Worm (Caenorhabditis elegans) whole organism, L2 larva: ENCODE measurements around the gene mltn-9.

Source experiments
- C34F6.9 ChIP-seq: fragments of 150-350 bp; optimal IDR thresholded peaks from 2 replicates; lab custom pipeline; 2014; ENCODE audit warnings: missing biosample characterization, missing genetic modification characterization
- F13H6.1 ChIP-seq: sonication (generic microtip); optimal IDR thresholded peaks from 2 replicates; lab custom pipeline; 2016; ENCODE audit warnings: missing genetic modification characterization, missing compliant biosample characterization
- R02D3.7 ChIP-seq: fragments of 150-350 bp; optimal IDR thresholded peaks from 2 replicates; lab custom pipeline; 2014; ENCODE audit warnings: missing biosample characterization, missing genetic modification characterization
- Y55F3AM.14 ChIP-seq: fragments of 200-800 bp; sonication (Bioruptor generic); optimal IDR thresholded peaks from 2 replicates; lab custom pipeline; 2018; ENCODE audit warnings: mild to moderate bottlenecking, missing genetic modification characterization, missing compliant biosample characterization
- ZK546.5 ChIP-seq: sonication (generic microtip); optimal IDR thresholded peaks from 2 replicates; lab custom pipeline; 2017; ENCODE audit warnings: missing biosample characterization, missing genetic modification characterization
- aly-2 ChIP-seq: fragments of 150-350 bp; optimal IDR thresholded peaks from 2 replicates; lab custom pipeline; 2014; ENCODE audit warnings: missing biosample characterization, missing genetic modification characterization
- blmp-1 ChIP-seq: sonication (generic microtip); optimal IDR thresholded peaks from 2 replicates; lab custom pipeline; 2017; ENCODE audit warnings: missing genetic modification characterization, mild to moderate bottlenecking, missing compliant biosample characterization, antibody characterized with exemption, moderate library complexity; ENCODE audit not compliant: insufficient read depth
- ceh-16 ChIP-seq: fragments of 150-350 bp; optimal IDR thresholded peaks from 2 replicates; lab custom pipeline; 2014; ENCODE audit warnings: missing biosample characterization, missing genetic modification characterization
- ceh-82 ChIP-seq: fragments of 150-350 bp; optimal IDR thresholded peaks from 2 replicates; lab custom pipeline; 2014; ENCODE audit warnings: missing biosample characterization, missing genetic modification characterization
- crh-2 ChIP-seq: sonication (generic microtip); optimal IDR thresholded peaks from 2 replicates; lab custom pipeline; 2017; ENCODE audit warnings: missing biosample characterization, missing genetic modification characterization
- dmd-4 ChIP-seq: sonication (generic microtip); optimal IDR thresholded peaks from 2 replicates; lab custom pipeline; 2017; ENCODE audit warnings: missing biosample characterization, missing genetic modification characterization
- egl-27 ChIP-seq: sonication (generic microtip); optimal IDR thresholded peaks from 3 replicates; lab custom pipeline; 2017; ENCODE audit warnings: missing biosample characterization, missing genetic modification reagents, missing genetic modification characterization
- elt-1 ChIP-seq: fragments of 150-350 bp; optimal IDR thresholded peaks from 2 replicates; lab custom pipeline; 2014; ENCODE audit warnings: missing biosample characterization, missing genetic modification characterization
- fos-1 ChIP-seq: fragments of 150-350 bp; optimal IDR thresholded peaks from 2 replicates; lab custom pipeline; 2014; ENCODE audit warnings: missing biosample characterization, missing genetic modification characterization
- gmeb-1 ChIP-seq: fragments of 150-350 bp; optimal IDR thresholded peaks from 2 replicates; lab custom pipeline; 2014; ENCODE audit warnings: missing biosample characterization, missing genetic modification characterization
- lin-11 ChIP-seq: fragments of 150-350 bp; sonication (generic microtip); optimal IDR thresholded peaks from 2 replicates; lab custom pipeline; 2014; ENCODE audit warnings: missing biosample characterization, missing genetic modification characterization, inconsistent platforms, mixed read lengths
- lin-13 ChIP-seq: fragments of 150-350 bp; optimal IDR thresholded peaks from 2 replicates; lab custom pipeline; 2014; ENCODE audit warnings: missing biosample characterization, missing genetic modification reagents, missing genetic modification characterization
- lin-39 ChIP-seq: fragments of 150-350 bp; optimal IDR thresholded peaks from 2 replicates; lab custom pipeline; 2014; ENCODE audit warnings: missing biosample characterization, missing genetic modification reagents, missing genetic modification characterization
- lsy-2 ChIP-seq, 2 experiments: fragments of 150-350 bp in 1 of 2; sonication (generic microtip) in 1 of 2; optimal IDR thresholded peaks; 2 replicates each; lab custom pipeline; 2014 to 2017; ENCODE audit warnings: missing biosample characterization in 2 of 2, missing genetic modification characterization in 2 of 2
- mab-5 ChIP-seq: fragments of 150-350 bp; optimal IDR thresholded peaks from 2 replicates; lab custom pipeline; 2014; ENCODE audit warnings: missing biosample characterization, missing genetic modification characterization
- mbf-1 ChIP-seq: sonication (generic microtip); optimal IDR thresholded peaks from 2 replicates; lab custom pipeline; 2017; ENCODE audit warnings: missing biosample characterization, missing genetic modification characterization
- mdl-1 ChIP-seq, 2 experiments: fragments of 150-350 bp in 1 of 2; sonication (generic microtip) in 1 of 2; optimal IDR thresholded peaks; 2 replicates each; lab custom pipeline; 2017; ENCODE audit warnings: missing biosample characterization in 2 of 2, missing genetic modification characterization in 2 of 2
- nhr-10 ChIP-seq: sonication (generic microtip); optimal IDR thresholded peaks from 2 replicates; lab custom pipeline; 2017; ENCODE audit warnings: missing biosample characterization, missing genetic modification characterization
- nhr-11 ChIP-seq: fragments of 150-350 bp; optimal IDR thresholded peaks from 2 replicates; lab custom pipeline; 2014; ENCODE audit warnings: missing biosample characterization, missing genetic modification characterization
- nhr-12 ChIP-seq: fragments of 150-350 bp; optimal IDR thresholded peaks from 2 replicates; lab custom pipeline; 2014; ENCODE audit warnings: missing biosample characterization, missing genetic modification characterization
- nhr-129 ChIP-seq: fragments of 150-350 bp; optimal IDR thresholded peaks from 2 replicates; lab custom pipeline; 2014; ENCODE audit warnings: missing biosample characterization, missing genetic modification characterization
- nhr-21 ChIP-seq: fragments of 150-350 bp; optimal IDR thresholded peaks from 2 replicates; lab custom pipeline; 2014; ENCODE audit warnings: missing biosample characterization, missing genetic modification characterization
- nhr-25 ChIP-seq: fragments of 150-350 bp; sonication (generic microtip); optimal IDR thresholded peaks from 3 replicates; lab custom pipeline; 2014; ENCODE audit warnings: missing biosample characterization, missing genetic modification characterization
- nhr-77 ChIP-seq: fragments of 150-350 bp; optimal IDR thresholded peaks from 2 replicates; lab custom pipeline; 2014; ENCODE audit warnings: missing biosample characterization, missing genetic modification characterization
- peb-1 ChIP-seq: fragments of 150-350 bp; optimal IDR thresholded peaks from 2 replicates; lab custom pipeline; 2014; ENCODE audit warnings: missing biosample characterization, missing genetic modification characterization
- sem-4 ChIP-seq: fragments of 150-350 bp; optimal IDR thresholded peaks from 2 replicates; lab custom pipeline; 2014; ENCODE audit warnings: missing biosample characterization, missing genetic modification reagents, missing genetic modification characterization
- sma-3 ChIP-seq: sonication (generic microtip); optimal IDR thresholded peaks from 2 replicates; lab custom pipeline; 2016; ENCODE audit warnings: missing genetic modification reagents, missing genetic modification characterization, missing compliant biosample characterization
- sma-9 ChIP-seq, 2 experiments: fragments of 150-350 bp in 1 of 2; sonication (generic microtip) in 1 of 2; optimal IDR thresholded peaks; 2 replicates each; lab custom pipeline; 2014 to 2016; ENCODE audit warnings: missing genetic modification characterization in 2 of 2, mild to moderate bottlenecking in 1 of 2, missing biosample characterization in 1 of 2, missing compliant biosample characterization in 1 of 2, missing genetic modification reagents in 1 of 2, moderate library complexity in 1 of 2
- unc-55 ChIP-seq: fragments of 150-350 bp; sonication (generic microtip); optimal IDR thresholded peaks from 3 replicates; lab custom pipeline; 2014; ENCODE audit warnings: missing biosample characterization, missing genetic modification reagents, missing genetic modification characterization
- unc-62 ChIP-seq: fragments of 150-350 bp; optimal IDR thresholded peaks from 2 replicates; lab custom pipeline; 2014; ENCODE audit warnings: missing biosample characterization, missing genetic modification reagents, missing genetic modification characterization
- zag-1 ChIP-seq: fragments of 150-350 bp; optimal IDR thresholded peaks from 2 replicates; lab custom pipeline; 2014; ENCODE audit warnings: missing biosample characterization, missing genetic modification characterization
- ztf-1 ChIP-seq: fragments of 200-800 bp; sonication (Bioruptor generic); conservative IDR thresholded peaks from 2 replicates; pipeline ENCODE4 v1.3.6; 2022; ENCODE audit warnings: missing genetic modification characterization, missing compliant biosample characterization
- ztf-11 ChIP-seq: sonication (generic microtip); optimal IDR thresholded peaks from 2 replicates; lab custom pipeline; 2017; ENCODE audit warnings: missing biosample characterization, missing genetic modification characterization
- ztf-4 ChIP-seq: fragments of 150-350 bp; optimal IDR thresholded peaks from 2 replicates; lab custom pipeline; 2014; ENCODE audit warnings: missing biosample characterization, missing genetic modification characterization

The mltn-9 gene

ce11 chrII:14616402-14616801, 567 bp downstream of the mltn-9 start:
- TF ChIP-seq sma-3 (GFP tag; lab: Kevin White, UChicago), result no peak
- no peak for TF ChIP-seq lin-13 (GFP tag; lab: Kevin White, UChicago)
- TF ChIP-seq blmp-1 (tag; lab: Kevin White, UChicago), result peak; percentile 34
- TF ChIP-seq R02D3.7 (tag; lab: Kevin White, UChicago), result no peak
- TF ChIP-seq nhr-12, result no peak
- TF ChIP-seq nhr-77 (tag; lab: Kevin White, UChicago), result no peak
- TF ChIP-seq lin-11, result no peak
- TF ChIP-seq ceh-16 (tag; lab: Kevin White, UChicago), result no peak
- peak; percentile 27 for TF ChIP-seq fos-1
- no peak for TF ChIP-seq ztf-11 (tag; lab: Kevin White, UChicago)
- peak in 1 of 2 experiments; percentile 52 for TF ChIP-seq lsy-2 (tag; optimal IDR thresholded peaks at IDR 0.05; lab: Kevin White, UChicago)
- no peak for TF ChIP-seq nhr-10 (tag; lab: Kevin White, UChicago)
- TF ChIP-seq sem-4 (tag; lab: Kevin White, UChicago), result no peak
- no peak for TF ChIP-seq elt-1
- TF ChIP-seq mdl-1 (tag; optimal IDR thresholded peaks at IDR 0.05; lab: Kevin White, UChicago), result no peak
- no peak for TF ChIP-seq sma-9 (GFP tag; optimal IDR thresholded peaks at IDR 0.05; lab: Kevin White, UChicago)
- no peak for TF ChIP-seq sma-9 (tag; optimal IDR thresholded peaks at IDR 0.05; lab: Kevin White, UChicago)
- TF ChIP-seq zag-1, result no peak
- TF ChIP-seq unc-62, result no peak
- TF ChIP-seq nhr-129, result no peak
- TF ChIP-seq nhr-25 (tag; lab: Kevin White, UChicago), result peak; percentile 27
- no peak for TF ChIP-seq crh-2 (tag; lab: Kevin White, UChicago)
- TF ChIP-seq ztf-1 (GFP tag; lab: Robert Waterston, UW), result no peak
- no peak for TF ChIP-seq dmd-4 (tag; lab: Kevin White, UChicago)
- no peak for TF ChIP-seq mab-5 (tag; lab: Kevin White, UChicago)
- TF ChIP-seq nhr-11 (tag; lab: Kevin White, UChicago), result no peak
- TF ChIP-seq mbf-1 (tag; lab: Kevin White, UChicago), result no peak
- TF ChIP-seq nhr-21, result no peak
- no peak for TF ChIP-seq unc-55 (GFP tag; lab: Kevin White, UChicago)
- no peak for TF ChIP-seq C34F6.9 (tag; lab: Kevin White, UChicago)

ce11 chrII:14616927-14617326, 1.1 kb downstream of the mltn-9 start:
- TF ChIP-seq nhr-21 (peak; percentile 18), crh-2 (tag; lab: Kevin White, UChicago) (no peak), unc-62 (no peak), sma-3 (GFP tag; lab: Kevin White, UChicago) (peak; percentile 29), ceh-82 (tag; lab: Kevin White, UChicago) (no peak), egl-27 (tag; lab: Kevin White, UChicago) (no peak), fos-1 (peak; percentile 62), sma-9 (GFP tag; optimal IDR thresholded peaks at IDR 0.05; lab: Kevin White, UChicago) (peak; percentile 50), sma-9 (tag; optimal IDR thresholded peaks at IDR 0.05; lab: Kevin White, UChicago) (no peak), ztf-4 (tag; lab: Kevin White, UChicago) (no peak), lin-13 (GFP tag; lab: Kevin White, UChicago) (no peak), C34F6.9 (tag; lab: Kevin White, UChicago) (no peak), gmeb-1 (peak; percentile 43), aly-2 (no peak), Y55F3AM.14 (GFP tag; lab: Kevin White, UChicago) (no peak), mab-5 (tag; lab: Kevin White, UChicago) (no peak)

- TF ChIP-seq lin-39 (tag; lab: Kevin White, UChicago) (no peak), nhr-77 (tag; lab: Kevin White, UChicago) (no peak), mab-5 (tag; lab: Kevin White, UChicago) (no peak), lin-11 (no peak), sem-4 (tag; lab: Kevin White, UChicago) (no peak), dmd-4 (tag; lab: Kevin White, UChicago) (no peak), ztf-1 (GFP tag; lab: Robert Waterston, UW) (no peak), nhr-12 (no peak), ZK546.5 (tag; lab: Kevin White, UChicago) (no peak), ztf-11 (tag; lab: Kevin White, UChicago) (no peak), ceh-16 (tag; lab: Kevin White, UChicago) (no peak), F13H6.1 (tag; lab: Kevin White, UChicago) (no peak), fos-1 (no peak), peb-1 (tag; lab: Kevin White, UChicago) (no peak), sma-9 (GFP tag; optimal IDR thresholded peaks at IDR 0.05; lab: Kevin White, UChicago) (no peak), sma-9 (tag; optimal IDR thresholded peaks at IDR 0.05; lab: Kevin White, UChicago) (no peak)
Measured at ce11 chrII:14618158-14618557, 2.3 kb downstream of the mltn-9 start.
